Worm (Caenorhabditis elegans) whole organism, young adult: ENCODE results near the gene C35B1.8.

Experiments used
- B0261.1 ChIP-seq: sonication (generic microtip); optimal IDR thresholded peaks from 2 replicates; lab custom pipeline; 2016; ENCODE audit warnings: mild to moderate bottlenecking, missing genetic modification characterization, moderate library complexity, missing compliant biosample characterization
- B0336.3 ChIP-seq: fragments of 200-800 bp; sonication (Bioruptor generic); IDR thresholded peaks from 2 replicates; pipeline ENCODE4 v1.3.6; 2022; ENCODE audit warnings: missing genetic modification characterization, missing compliant biosample characterization
- F23B12.7 ChIP-seq: sonication (generic microtip); optimal IDR thresholded peaks from 2 replicates; lab custom pipeline; 2017; ENCODE audit warnings: missing genetic modification characterization, mild to moderate bottlenecking, missing compliant biosample characterization, antibody characterized with exemption, moderate library complexity; ENCODE audit not compliant: insufficient read depth
- F33H1.4 ChIP-seq: fragments of 200-800 bp; sonication (Bioruptor generic); IDR thresholded peaks from 2 replicates; pipeline ENCODE4 v1.3.6; 2022; ENCODE audit warnings: missing genetic modification reagents, missing genetic modification characterization, missing compliant biosample characterization
- F55B11.4 ChIP-seq: sonication (generic microtip); optimal IDR thresholded peaks from 2 replicates; lab custom pipeline; 2016; ENCODE audit warnings: missing compliant biosample characterization, missing genetic modification characterization, borderline replicate concordance; ENCODE audit not compliant: insufficient read depth
- F57A8.1 ChIP-seq: fragments of 200-800 bp; sonication (Bioruptor generic); optimal IDR thresholded peaks from 2 replicates; lab custom pipeline; 2018; ENCODE audit warnings: mild to moderate bottlenecking, missing genetic modification characterization, moderate library complexity, missing compliant biosample characterization
- K12H6.12 ChIP-seq: fragments of 200-800 bp; sonication (Bioruptor generic); optimal IDR thresholded peaks from 2 replicates; lab custom pipeline; 2018; ENCODE audit warnings: mild to moderate bottlenecking, missing genetic modification characterization, missing compliant biosample characterization
- Y53G8AR.9 ChIP-seq: fragments of 200-800 bp; sonication (Bioruptor generic); conservative IDR thresholded peaks from 2 replicates; pipeline ENCODE4 v1.3.6; 2022; ENCODE audit warnings: missing genetic modification reagents, missing genetic modification characterization, missing compliant biosample characterization
- Y67H2A.10 ChIP-seq: fragments of 200-800 bp; sonication (Bioruptor generic); conservative IDR thresholded peaks from 2 replicates; pipeline ENCODE4 v1.3.6; 2022; ENCODE audit warnings: missing genetic modification reagents, missing genetic modification characterization, missing compliant biosample characterization
- attf-3 ChIP-seq: fragments of 200-800 bp; sonication (Bioruptor generic); conservative IDR thresholded peaks from 2 replicates; pipeline ENCODE4 v1.3.6; 2022; ENCODE audit warnings: missing genetic modification reagents, missing genetic modification characterization, missing compliant biosample characterization
- cebp-1 ChIP-seq, 2 experiments: fragments of 200-800 bp in 1 of 2; sonication (Bioruptor generic) in 1 of 2; sonication (generic microtip) in 1 of 2; IDR thresholded peaks in 1 of 2; optimal IDR thresholded peaks in 1 of 2; 2 replicates each; pipeline versions ENCODE4 v1.3.6 to Lab custom; 2017 to 2022; ENCODE audit warnings: missing compliant biosample characterization in 2 of 2, missing genetic modification characterization in 2 of 2, mild to moderate bottlenecking in 1 of 2, missing genetic modification reagents in 1 of 2, moderate library complexity in 1 of 2
- ceh-91 ChIP-seq: fragments of 200-800 bp; sonication (Bioruptor generic); IDR thresholded peaks from 2 replicates; pipeline ENCODE4 v1.3.6; 2022; ENCODE audit warnings: missing genetic modification reagents, missing genetic modification characterization, missing compliant biosample characterization
- dox-1 ChIP-seq: fragments of 200-800 bp; sonication (Bioruptor generic); IDR thresholded peaks from 2 replicates; pipeline ENCODE4 v1.3.6; 2022; ENCODE audit warnings: missing genetic modification reagents, missing genetic modification characterization, missing compliant biosample characterization
- dpff-1 ChIP-seq: sonication (generic microtip); optimal IDR thresholded peaks from 2 replicates; lab custom pipeline; 2017; ENCODE audit warnings: mild to moderate bottlenecking, missing genetic modification characterization, missing compliant biosample characterization
- dpl-1 ChIP-seq: fragments of 150-350 bp; optimal IDR thresholded peaks from 2 replicates; lab custom pipeline; 2014; ENCODE audit warnings: missing biosample characterization, missing genetic modification reagents, missing genetic modification characterization
- egl-18 ChIP-seq: fragments of 200-800 bp; sonication (Bioruptor generic); IDR thresholded peaks from 2 replicates; pipeline ENCODE4 v1.3.6; 2022; ENCODE audit warnings: missing genetic modification reagents, missing genetic modification characterization, missing compliant biosample characterization
- egl-44 ChIP-seq: fragments of 200-800 bp; sonication (Bioruptor generic); IDR thresholded peaks from 2 replicates; pipeline ENCODE4 v1.3.6; 2022; ENCODE audit warnings: missing genetic modification reagents, missing genetic modification characterization, missing compliant biosample characterization
- egrh-3 ChIP-seq: fragments of 200-800 bp; sonication (Bioruptor generic); IDR thresholded peaks from 2 replicates; pipeline ENCODE4 v1.3.6; 2022; ENCODE audit warnings: missing genetic modification reagents, missing genetic modification characterization, missing compliant biosample characterization
- ets-4 ChIP-seq: fragments of 200-800 bp; sonication (Bioruptor generic); optimal IDR thresholded peaks from 2 replicates; lab custom pipeline; 2018; ENCODE audit warnings: mild to moderate bottlenecking, missing genetic modification characterization, missing compliant biosample characterization
- hrde-1 ChIP-seq: sonication (generic microtip); optimal IDR thresholded peaks from 2 replicates; lab custom pipeline; 2016; ENCODE audit warnings: missing genetic modification characterization, mild to moderate bottlenecking, missing compliant biosample characterization, moderate library complexity, missing genotype, missing genetic modification reagents, borderline replicate concordance
- hsf-1 ChIP-seq: fragments of 200-800 bp; sonication (Bioruptor generic); IDR thresholded peaks from 2 replicates; pipeline ENCODE4 v1.3.6; 2022; ENCODE audit warnings: missing genetic modification reagents, missing genetic modification characterization, missing compliant biosample characterization
- lin-26 ChIP-seq: fragments of 200-800 bp; sonication (Bioruptor generic); IDR thresholded peaks from 2 replicates; pipeline ENCODE4 v1.3.6; 2022; ENCODE audit warnings: missing genetic modification reagents, missing genetic modification characterization, missing compliant biosample characterization
- lin-35 ChIP-seq, 3 experiments: fragments of 150-350 bp in 2 of 3; sonication (generic microtip) in 1 of 3; optimal IDR thresholded peaks; 2 replicates each; lab custom pipeline; 2014 to 2018; ENCODE audit warnings: missing biosample characterization in 3 of 3, missing genetic modification characterization in 3 of 3, missing genetic modification reagents in 3 of 3
- lin-40 ChIP-seq: sonication (generic microtip); optimal IDR thresholded peaks from 2 replicates; lab custom pipeline; 2016; ENCODE audit warnings: missing genetic modification characterization, mild to moderate bottlenecking, missing compliant biosample characterization, missing genotype, missing genetic modification reagents
- lsl-1 ChIP-seq: fragments of 200-800 bp; sonication (Bioruptor generic); optimal IDR thresholded peaks from 2 replicates; lab custom pipeline; 2018; ENCODE audit warnings: mild to moderate bottlenecking, missing genetic modification characterization, moderate library complexity, missing compliant biosample characterization
- mxl-1 ChIP-seq: sonication (generic microtip); optimal IDR thresholded peaks from 2 replicates; lab custom pipeline; 2016; ENCODE audit warnings: missing genetic modification characterization, missing compliant biosample characterization
- nhr-80 ChIP-seq: sonication (generic microtip); optimal IDR thresholded peaks from 2 replicates; lab custom pipeline; 2016; ENCODE audit warnings: missing genetic modification characterization, missing compliant biosample characterization
- nhr-90 ChIP-seq: sonication (generic microtip); optimal IDR thresholded peaks from 2 replicates; lab custom pipeline; 2016; ENCODE audit warnings: missing genotype, mild to moderate bottlenecking, missing genetic modification characterization, missing compliant biosample characterization
- pha-4 ChIP-seq: fragments of 150-350 bp; sonication (generic microtip); optimal IDR thresholded peaks from 2 replicates; lab custom pipeline; 2014; ENCODE audit warnings: missing biosample characterization, missing genetic modification reagents, missing genetic modification characterization
- rcor-1 ChIP-seq: fragments of 200-800 bp; sonication (Bioruptor generic); IDR thresholded peaks from 2 replicates; pipeline ENCODE4 v1.3.6; 2022; ENCODE audit warnings: missing genetic modification reagents, missing genetic modification characterization, missing compliant biosample characterization
- sdz-38 ChIP-seq: sonication (generic microtip); optimal IDR thresholded peaks from 2 replicates; lab custom pipeline; 2016; ENCODE audit warnings: missing genotype, missing genetic modification characterization, missing compliant biosample characterization
- snpc-1.3 ChIP-seq: sonication (generic microtip); optimal IDR thresholded peaks from 2 replicates; lab custom pipeline; 2017; ENCODE audit warnings: missing genetic modification characterization, mild to moderate bottlenecking, missing compliant biosample characterization, antibody characterized with exemption, moderate library complexity, missing genotype, missing genetic modification reagents; ENCODE audit not compliant: insufficient read depth
- snpc-3.4 ChIP-seq: sonication (generic microtip); optimal IDR thresholded peaks from 2 replicates; lab custom pipeline; 2017; ENCODE audit warnings: missing genetic modification characterization, mild to moderate bottlenecking, missing compliant biosample characterization, antibody characterized with exemption, moderate library complexity, missing genotype, missing genetic modification reagents
- somi-1 ChIP-seq: fragments of 200-800 bp; sonication (Bioruptor generic); optimal IDR thresholded peaks from 2 replicates; lab custom pipeline; 2018; ENCODE audit warnings: mild to moderate bottlenecking, missing genetic modification characterization, missing compliant biosample characterization
- ztf-18 ChIP-seq: sonication (generic microtip); optimal IDR thresholded peaks from 2 replicates; lab custom pipeline; 2016; ENCODE audit warnings: missing genotype, mild to moderate bottlenecking, missing genetic modification characterization, missing compliant biosample characterization
- ztf-26 ChIP-seq: sonication (generic microtip); optimal IDR thresholded peaks from 2 replicates; lab custom pipeline; 2017; ENCODE audit warnings: missing genetic modification characterization, missing compliant biosample characterization
- ztf-28 ChIP-seq: fragments of 200-800 bp; sonication (Bioruptor generic); IDR thresholded peaks from 2 replicates; pipeline ENCODE4 v1.3.6; 2022; ENCODE audit warnings: missing genetic modification reagents, missing genetic modification characterization, missing compliant biosample characterization
- ztf-6 ChIP-seq: fragments of 200-800 bp; sonication (Bioruptor generic); IDR thresholded peaks from 2 replicates; pipeline ENCODE4 v1.3.6; 2022; ENCODE audit warnings: missing genetic modification reagents, missing genetic modification characterization, missing compliant biosample characterization

Gene C35B1.8

ce11 chrIV:4085022-4085421 is 6.2 kb upstream of the C35B1.8 start:
- no peak for TF ChIP-seq pha-4 (tag; lab: Kevin White, UChicago)
- no peak for TF ChIP-seq cebp-1 (GFP tag; IDR thresholded peaks at IDR 0.05; lab: Robert Waterston, UW)
- peak; percentile 10 for TF ChIP-seq cebp-1 (tag; optimal IDR thresholded peaks at IDR 0.05; lab: Kevin White, UChicago)
- peak; percentile 38 for TF ChIP-seq nhr-80 (tag; lab: Kevin White, UChicago)
- TF ChIP-seq dpff-1: no peak
- TF ChIP-seq F33H1.4: no peak
- no peak for TF ChIP-seq dox-1
- peak; percentile 60 for TF ChIP-seq F23B12.7 (tag; lab: Kevin White, UChicago)

ce11 chrIV:4084109-4084508 is 5.3 kb upstream of the C35B1.8 start, which contains the start of gene C35B1.5:
C35B1.5 (minus strand) TSS chrIV:4084209.
- TF ChIP-seq egl-44 (GFP tag; lab: Robert Waterston, UW): no peak
- TF ChIP-seq ztf-26 (tag; lab: Kevin White, UChicago): no peak
- TF ChIP-seq egl-18 (GFP tag; lab: Robert Waterston, UW): no peak
- TF ChIP-seq F55B11.4 (tag; lab: Kevin White, UChicago): no peak
- no peak for TF ChIP-seq ztf-6 (GFP tag; lab: Robert Waterston, UW)
- no peak for TF ChIP-seq lin-26
- no peak for TF ChIP-seq hrde-1 (tag; lab: Kevin White, UChicago)
- TF ChIP-seq mxl-1: no peak
- TF ChIP-seq Y67H2A.10: no peak
- no peak for TF ChIP-seq attf-3 (GFP tag; lab: Robert Waterston, UW)
- TF ChIP-seq ztf-18 (tag; lab: Kevin White, UChicago): no peak
- no peak for TF ChIP-seq lsl-1
- TF ChIP-seq Y53G8AR.9: no peak
- TF ChIP-seq dpl-1: no peak
- no peak for TF ChIP-seq snpc-3.4 (tag; lab: Kevin White, UChicago)
- no peak for TF ChIP-seq lin-40 (tag; lab: Kevin White, UChicago)

- TF ChIP-seq B0336.3 (GFP tag; lab: Robert Waterston, UW) (peak; percentile 82), Y53G8AR.9 (0 out of 2 replicates have a peak, but pooled peaks have one; percentile 36), B0261.1 (no peak), cebp-1 (GFP tag; IDR thresholded peaks at IDR 0.05; lab: Robert Waterston, UW) (no peak), cebp-1 (tag; optimal IDR thresholded peaks at IDR 0.05; lab: Kevin White, UChicago) (no peak), snpc-3.4 (tag; lab: Kevin White, UChicago) (peak; percentile 33)
Measured at ce11 chrIV:4083094-4083493, 4.3 kb upstream of the C35B1.8 start.

ce11 chrIV:4082599-4082998 is 3.8 kb upstream of the C35B1.8 start:
- no peak for TF ChIP-seq sdz-38 (tag; lab: Kevin White, UChicago)
- no peak for TF ChIP-seq rcor-1 (GFP tag; lab: Robert Waterston, UW)
- TF ChIP-seq ceh-91 (GFP tag; lab: Robert Waterston, UW): no peak
- TF ChIP-seq egrh-3 (GFP tag; lab: Robert Waterston, UW): no peak
- no peak for TF ChIP-seq snpc-1.3 (tag; lab: Kevin White, UChicago)
- TF ChIP-seq ztf-28 (GFP tag; lab: Robert Waterston, UW): no peak
- no peak for TF ChIP-seq hsf-1

ce11 chrIV:4080846-4081245 is 2.0 kb upstream of the C35B1.8 start, which contains the start of the genes C35B1.9 and C35B1.3:
C35B1.9 (minus strand) TSS chrIV:4080946.
C35B1.3 (plus strand) TSS chrIV:4081151.
- no peak for TF ChIP-seq nhr-90
- TF ChIP-seq somi-1: no peak
- TF ChIP-seq lin-35 (GFP tag; optimal IDR thresholded peaks at IDR 0.05; lab: Kevin White, UChicago): no peak
- TF ChIP-seq F57A8.1 (GFP tag; lab: Kevin White, UChicago): no peak
- TF ChIP-seq F33H1.4: no peak
- no peak for TF ChIP-seq nhr-80 (tag; lab: Kevin White, UChicago)
- no peak for TF ChIP-seq K12H6.12 (tag; lab: Kevin White, UChicago)
- TF ChIP-seq ets-4 (GFP tag; lab: Kevin White, UChicago): no peak
